Fruit fly (Drosophila melanogaster) whole organism, embryonic: ENCODE results near the gene CG6356.

ENCODE experiments used
- Aef1 ChIP-seq: fragments of 200-800 bp; sonication (Bioruptor generic); IDR thresholded peaks from 3 replicates; pipeline ENCODE4 v1.3.6; 2022; ENCODE audit warnings: missing biosample characterization, missing genetic modification characterization
- Antp ChIP-seq: fragments of 200-800 bp; sonication (Bioruptor generic); optimal IDR thresholded peaks from 3 replicates; lab custom pipeline; 2016; ENCODE audit warnings: missing biosample characterization, missing genetic modification characterization
- Atf3 ChIP-seq: fragments of 200-800 bp; sonication (Bioruptor generic); optimal IDR thresholded peaks from 3 replicates; lab custom pipeline; 2016; ENCODE audit warnings: missing biosample characterization, missing genetic modification characterization
- BEAF-32 ChIP-seq: fragments of 200-800 bp; sonication (Bioruptor generic); optimal IDR thresholded peaks from 3 replicates; lab custom pipeline; 2017; ENCODE audit warnings: missing biosample characterization, missing genetic modification characterization, mild to moderate bottlenecking, moderate library complexity, missing genetic modification reagents
- BtbVII ChIP-seq: fragments of 200-800 bp; sonication (Bioruptor generic); optimal IDR thresholded peaks from 3 replicates; lab custom pipeline; 2017; ENCODE audit warnings: missing biosample characterization, mild to moderate bottlenecking, missing genetic modification characterization
- CG12659 ChIP-seq: fragments of 200-800 bp; sonication (Bioruptor generic); optimal IDR thresholded peaks from 3 replicates; lab custom pipeline; 2017; ENCODE audit warnings: mild to moderate bottlenecking, missing biosample characterization, missing genetic modification reagents, missing genetic modification characterization
- CG12769 ChIP-seq: fragments of 200-800 bp; sonication (Bioruptor generic); optimal IDR thresholded peaks from 2 replicates; lab custom pipeline; 2019; ENCODE audit warnings: missing biosample characterization, mild to moderate bottlenecking, missing genetic modification characterization, moderate library complexity
- CG14710 ChIP-seq: fragments of 200-800 bp; sonication (Bioruptor generic); optimal IDR thresholded peaks from 3 replicates; lab custom pipeline; 2019; ENCODE audit warnings: missing biosample characterization, mild to moderate bottlenecking, missing genetic modification characterization, moderate library complexity
- CG14860 ChIP-seq: fragments of 200-800 bp; sonication (Bioruptor generic); IDR thresholded peaks from 3 replicates; pipeline ENCODE4 v1.3.6; 2022; ENCODE audit warnings: missing biosample characterization, missing genetic modification characterization; ENCODE audit not compliant: partially characterized antibody
- CG17385 ChIP-seq: fragments of 200-800 bp; sonication (Bioruptor generic); optimal IDR thresholded peaks from 3 replicates; lab custom pipeline; 2018; ENCODE audit warnings: missing biosample characterization, mild to moderate bottlenecking, missing genetic modification characterization
- CG17568 ChIP-seq: fragments of 200-800 bp; sonication (Bioruptor generic); optimal IDR thresholded peaks from 2 replicates; lab custom pipeline; 2018; ENCODE audit warnings: missing biosample characterization, mild to moderate bottlenecking, missing genetic modification characterization, moderate library complexity
- CG18011 ChIP-seq: fragments of 200-800 bp; sonication (Bioruptor generic); optimal IDR thresholded peaks from 2 replicates; lab custom pipeline; 2017; ENCODE audit warnings: missing biosample characterization, missing genetic modification characterization, mild to moderate bottlenecking, moderate library complexity, missing genotype
- CG18764 ChIP-seq: fragments of 200-800 bp; sonication (Bioruptor generic); optimal IDR thresholded peaks from 3 replicates; lab custom pipeline; 2016; ENCODE audit warnings: missing biosample characterization, missing genetic modification characterization
- CG2875 ChIP-seq: fragments of 200-800 bp; sonication (Bioruptor generic); optimal IDR thresholded peaks from 2 replicates; lab custom pipeline; 2017; ENCODE audit warnings: missing biosample characterization, mild to moderate bottlenecking, missing genetic modification characterization, missing genetic modification reagents
- CG32767 ChIP-seq: fragments of 200-800 bp; sonication (Bioruptor generic); IDR thresholded peaks from 2 replicates; pipeline ENCODE4 v1.3.6; 2022; ENCODE audit warnings: missing biosample characterization, missing genetic modification characterization
- CG42726 ChIP-seq: fragments of 200-800 bp; sonication (Bioruptor generic); IDR thresholded peaks from 2 replicates; pipeline ENCODE4 v1.3.6; 2022; ENCODE audit warnings: missing biosample characterization, missing genetic modification characterization; ENCODE audit not compliant: partially characterized antibody
- CG4328 ChIP-seq: fragments of 200-800 bp; sonication (Bioruptor generic); optimal IDR thresholded peaks from 3 replicates; lab custom pipeline; 2017; ENCODE audit warnings: missing biosample characterization, missing genetic modification reagents, missing genetic modification characterization
- CG43689 ChIP-seq: fragments of 200-800 bp; sonication (Bioruptor generic); IDR thresholded peaks from 2 replicates; pipeline ENCODE4 v1.3.6; 2022; ENCODE audit warnings: missing biosample characterization, missing genetic modification characterization
- CG4424 ChIP-seq: fragments of 200-800 bp; sonication (Bioruptor generic); optimal IDR thresholded peaks from 3 replicates; lab custom pipeline; 2016; ENCODE audit warnings: missing biosample characterization, missing genetic modification characterization
- CG7745 ChIP-seq: fragments of 200-800 bp; sonication (Bioruptor generic); optimal IDR thresholded peaks from 2 replicates; lab custom pipeline; 2018; ENCODE audit warnings: missing biosample characterization, mild to moderate bottlenecking, missing genetic modification characterization, moderate library complexity
- CG7987 ChIP-seq: fragments of 200-800 bp; sonication (Bioruptor generic); optimal IDR thresholded peaks from 2 replicates; lab custom pipeline; 2018; ENCODE audit warnings: missing biosample characterization, mild to moderate bottlenecking, missing genetic modification characterization, moderate library complexity
- CG8089 ChIP-seq: fragments of 200-800 bp; sonication (Bioruptor generic); optimal IDR thresholded peaks from 3 replicates; lab custom pipeline; 2016; ENCODE audit warnings: missing biosample characterization, missing genetic modification characterization
- CG9817 ChIP-seq: fragments of 200-800 bp; sonication (Bioruptor generic); optimal IDR thresholded peaks from 2 replicates; lab custom pipeline; 2018; ENCODE audit warnings: missing biosample characterization, mild to moderate bottlenecking, missing genetic modification characterization, moderate library complexity
- Camta ChIP-seq: fragments of 200-800 bp; sonication (Bioruptor generic); optimal IDR thresholded peaks from 2 replicates; lab custom pipeline; 2016; ENCODE audit warnings: missing biosample characterization, missing genetic modification characterization
- Drgx ChIP-seq: fragments of 200-800 bp; sonication (Bioruptor generic); IDR thresholded peaks from 2 replicates; pipeline ENCODE4 v1.3.6; 2022; ENCODE audit warnings: missing biosample characterization, missing genetic modification characterization
- Ets97D ChIP-seq: fragments of 200-800 bp; sonication (Bioruptor generic); optimal IDR thresholded peaks from 3 replicates; lab custom pipeline; 2016; ENCODE audit warnings: missing biosample characterization, missing genetic modification characterization
- H15 ChIP-seq: fragments of 200-800 bp; sonication (Bioruptor generic); IDR thresholded peaks from 3 replicates; pipeline ENCODE4 v1.3.6; 2022; ENCODE audit warnings: missing biosample characterization, missing genetic modification characterization
- MBD-R2 ChIP-seq: fragments of 200-800 bp; sonication (Bioruptor generic); IDR thresholded peaks from 2 replicates; pipeline ENCODE4 v1.3.6; 2022; ENCODE audit warnings: missing biosample characterization, missing genetic modification characterization
- Max ChIP-seq: fragments of 200-800 bp; sonication (Bioruptor generic); optimal IDR thresholded peaks from 2 replicates; lab custom pipeline; 2016; ENCODE audit warnings: missing biosample characterization, mild to moderate bottlenecking, missing genetic modification characterization
- Side ChIP-seq: fragments of 200-800 bp; sonication (Bioruptor generic); optimal IDR thresholded peaks from 2 replicates; lab custom pipeline; 2016; ENCODE audit warnings: missing biosample characterization, missing genetic modification characterization
- al ChIP-seq: fragments of 200-800 bp; sonication (Bioruptor generic); IDR thresholded peaks from 2 replicates; pipeline ENCODE4 v1.3.6; 2022; ENCODE audit warnings: missing biosample characterization, missing genetic modification characterization
- ase ChIP-seq: fragments of 200-800 bp; sonication (Bioruptor generic); IDR thresholded peaks from 3 replicates; pipeline ENCODE4 v1.3.6; 2022; ENCODE audit warnings: missing biosample characterization, missing genetic modification characterization
- bowl ChIP-seq: fragments of 200-800 bp; sonication (Bioruptor generic); IDR thresholded peaks from 2 replicates; pipeline ENCODE4 v1.3.6; 2022; ENCODE audit warnings: missing biosample characterization, missing genetic modification characterization
- dm ChIP-seq: fragments of 200-800 bp; sonication (Bioruptor generic); optimal IDR thresholded peaks from 3 replicates; lab custom pipeline; 2016; ENCODE audit warnings: missing biosample characterization, missing genetic modification characterization
- fd96Cb ChIP-seq: fragments of 200-800 bp; sonication (Bioruptor generic); optimal IDR thresholded peaks from 2 replicates; lab custom pipeline; 2018; ENCODE audit warnings: missing biosample characterization, mild to moderate bottlenecking, missing genetic modification characterization, moderate library complexity
- gcm2 ChIP-seq: fragments of 200-800 bp; sonication (Bioruptor generic); optimal IDR thresholded peaks from 2 replicates; lab custom pipeline; 2016; ENCODE audit warnings: missing biosample characterization, missing genetic modification characterization
- gfzf ChIP-seq: fragments of 200-800 bp; sonication (Bioruptor generic); optimal IDR thresholded peaks from 2 replicates; lab custom pipeline; 2016; ENCODE audit warnings: missing biosample characterization, mild to moderate bottlenecking, missing genetic modification characterization, moderate library complexity
- gsb-n ChIP-seq: fragments of 200-800 bp; sonication (Bioruptor generic); optimal IDR thresholded peaks from 3 replicates; lab custom pipeline; 2018; ENCODE audit warnings: missing biosample characterization, mild to moderate bottlenecking, missing genetic modification characterization
- h ChIP-seq: fragments of >200 bp; optimal IDR thresholded peaks from 2 replicates; lab custom pipeline; 2017
- lmd ChIP-seq: fragments of 200-800 bp; sonication (Bioruptor generic); IDR thresholded peaks from 2 replicates; pipeline ENCODE4 v1.3.6; 2022; ENCODE audit warnings: missing biosample characterization, missing genetic modification characterization
- nerfin-2 ChIP-seq: fragments of 200-800 bp; sonication (Bioruptor generic); IDR thresholded peaks from 2 replicates; pipeline ENCODE4 v1.3.6; 2022; ENCODE audit warnings: missing biosample characterization, missing genetic modification characterization; ENCODE audit not compliant: partially characterized antibody
- oc ChIP-seq: fragments of 200-800 bp; sonication (Bioruptor generic); optimal IDR thresholded peaks from 2 replicates; lab custom pipeline; 2018; ENCODE audit warnings: missing biosample characterization, mild to moderate bottlenecking, missing genetic modification characterization, moderate library complexity
- onecut ChIP-seq: fragments of 200-800 bp; sonication (Bioruptor generic); IDR thresholded peaks from 2 replicates; pipeline ENCODE4 v1.3.6; 2022; ENCODE audit warnings: missing biosample characterization, missing genetic modification characterization
- row ChIP-seq: fragments of 200-800 bp; sonication (Bioruptor generic); IDR thresholded peaks from 3 replicates; pipeline ENCODE4 v1.3.6; 2022; ENCODE audit warnings: missing biosample characterization, missing genetic modification characterization
- sim ChIP-seq: fragments of 200-800 bp; sonication (Bioruptor generic); IDR thresholded peaks from 2 replicates; pipeline ENCODE4 v1.3.6; 2022; ENCODE audit warnings: missing biosample characterization, missing genetic modification characterization
- sisA ChIP-seq: fragments of 200-800 bp; sonication (Bioruptor generic); IDR thresholded peaks from 2 replicates; pipeline ENCODE4 v1.3.6; 2022; ENCODE audit warnings: missing biosample characterization, missing genetic modification characterization
- so ChIP-seq: fragments of 200-800 bp; sonication (Bioruptor generic); IDR thresholded peaks from 3 replicates; pipeline ENCODE4 v1.3.6; 2022; ENCODE audit warnings: missing biosample characterization, missing genetic modification characterization
- tap ChIP-seq: fragments of 200-800 bp; optimal IDR thresholded peaks from 3 replicates; lab custom pipeline; 2019; ENCODE audit warnings: missing biosample characterization, mild to moderate bottlenecking, missing genetic modification characterization, moderate library complexity
- tin ChIP-seq: fragments of 200-800 bp; sonication (Bioruptor generic); optimal IDR thresholded peaks from 3 replicates; lab custom pipeline; 2016; ENCODE audit warnings: missing biosample characterization, missing genetic modification characterization
- yki ChIP-seq: fragments of >200 bp; optimal IDR thresholded peaks from 3 replicates; lab custom pipeline; 2018

The CG6356 gene

dm6 chr3R:24259278-24260040, 24.3 kb upstream of the CG6356 start (continued):
- TF ChIP-seq ase (GFP tag; lab: Robert Waterston, UW), result peak; percentile 77; the same call in 2 of the 3 replicates
- TF ChIP-seq CG7987, result peak; percentile 81
- TF ChIP-seq CG14710, result peak; percentile 83
- peak; percentile 83 for TF ChIP-seq CG32767 (GFP tag; lab: Robert Waterston, UW)
- peak; percentile 93 for TF ChIP-seq Side (GFP tag; lab: Kevin White, UChicago)
- TF ChIP-seq CG42726, result no peak
- TF ChIP-seq tin, result peak; percentile 89
- peak; percentile 89 for TF ChIP-seq oc (tag; lab: Kevin White, UChicago)
- TF ChIP-seq CG12769 (tag; lab: Kevin White, UChicago), result peak; percentile 96
- peak; percentile 86 for TF ChIP-seq CG8089 (GFP tag; lab: Kevin White, UChicago)
- peak; percentile 79 for TF ChIP-seq gcm2 (GFP tag; lab: Kevin White, UChicago)
- TF ChIP-seq gfzf (GFP tag; lab: Kevin White, UChicago), result no peak
- no peak for TF ChIP-seq nerfin-2 (GFP tag; lab: Robert Waterston, UW)
- peak; percentile 82 for TF ChIP-seq CG18764 (GFP tag; lab: Kevin White, UChicago)
- peak; percentile 87 for TF ChIP-seq lmd (GFP tag; lab: Robert Waterston, UW)
- TF ChIP-seq CG9817, result peak; percentile 90
- peak; percentile 61 for TF ChIP-seq Ets97D
- TF ChIP-seq CG17385 (GFP tag; lab: Kevin White, UChicago), result peak; percentile 85
- peak; percentile 86 for TF ChIP-seq CG2875
- peak; percentile 81 for TF ChIP-seq onecut (GFP tag; lab: Robert Waterston, UW)
- peak; percentile 73 for TF ChIP-seq Aef1 (GFP tag; lab: Robert Waterston, UW)
- TF ChIP-seq BEAF-32 (GFP tag; lab: Kevin White, UChicago), result no peak
- no peak for TF ChIP-seq CG14860
- peak; percentile 89 for TF ChIP-seq row
- no peak for TF ChIP-seq CG4328 (GFP tag; lab: Kevin White, UChicago)
- peak; percentile 87 for TF ChIP-seq sisA (GFP tag; lab: Robert Waterston, UW)
- TF ChIP-seq so, result peak; percentile 85; the same call in 2 of the 3 replicates
- no peak for TF ChIP-seq yki (lab: Kevin White, UChicago)
- peak; percentile 70; the same call in 1 of the 2 replicates for TF ChIP-seq bowl (GFP tag; lab: Robert Waterston, UW)
- peak; percentile 74; the same call in 1 of the 2 replicates for TF ChIP-seq sim (GFP tag; lab: Robert Waterston, UW)
- TF ChIP-seq gsb-n (tag; lab: Kevin White, UChicago), result peak; percentile 84
- TF ChIP-seq Camta (GFP tag; lab: Kevin White, UChicago), result peak; percentile 85
- TF ChIP-seq fd96Cb (tag; lab: Kevin White, UChicago), result peak; percentile 89
- TF ChIP-seq h (lab: Kevin White, UChicago), result no peak
- TF ChIP-seq H15 (GFP tag; lab: Robert Waterston, UW), result peak; percentile 85
- peak; percentile 80 for TF ChIP-seq MBD-R2
- TF ChIP-seq CG7745 (tag; lab: Kevin White, UChicago), result no peak
- peak; percentile 89 for TF ChIP-seq tap
- TF ChIP-seq Drgx (GFP tag; lab: Robert Waterston, UW), result peak; percentile 93
- peak; percentile 21; the same call in 1 of the 2 replicates for TF ChIP-seq CG43689 (GFP tag; lab: Robert Waterston, UW)
- TF ChIP-seq Antp (GFP tag; lab: Kevin White, UChicago), result peak; percentile 91
- TF ChIP-seq al (GFP tag; lab: Robert Waterston, UW), result peak; percentile 85
- TF ChIP-seq CG4424 (GFP tag; lab: Kevin White, UChicago), result peak; percentile 88
- TF ChIP-seq Max, result peak; percentile 86
- peak; percentile 75 for TF ChIP-seq dm (GFP tag; lab: Kevin White, UChicago)
- TF ChIP-seq BtbVII (GFP tag; lab: Kevin White, UChicago), result peak; percentile 88
- TF ChIP-seq CG18011 (GFP tag; lab: Kevin White, UChicago), result peak; percentile 66
- peak; percentile 91 for TF ChIP-seq CG12659 (GFP tag; lab: Kevin White, UChicago)
- no peak for TF ChIP-seq CG17568
- peak; percentile 86 for TF ChIP-seq Atf3
